Worm (Caenorhabditis elegans): ENCODE results near the gene vars-1.
A peak's percentile ranks its signal among the peaks of the same experiment; 100 is the strongest.

The vars-1 gene

DNA sequence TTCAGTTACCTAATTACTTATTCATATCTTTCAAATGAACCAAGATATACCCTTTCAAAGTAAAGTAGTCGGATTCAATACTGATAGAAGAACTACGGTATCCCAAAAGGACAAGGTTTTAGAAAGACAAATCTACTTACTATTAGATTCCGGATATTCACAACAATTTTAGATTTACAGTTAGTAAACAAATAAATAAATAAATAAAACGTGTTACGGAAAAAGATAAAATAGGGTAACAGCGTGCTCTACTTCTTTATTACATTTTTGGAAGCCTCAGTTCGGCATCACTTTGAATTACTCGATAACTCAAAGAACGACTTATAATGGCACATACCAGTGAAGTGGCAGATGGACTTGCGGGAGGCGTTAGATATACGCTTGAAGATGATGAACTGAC is 26.2 kb upstream of the vars-1 start, which contains the start of gene Y97E10AR.8:
TSS of gene Y97E10AR.8 (plus strand) at position 301 of the 400 bp plus-strand sequence.
- TF ChIP-seq nhr-21 (tag; optimal IDR thresholded peaks at IDR 0.05) (no peak), nhr-23 (tag; optimal IDR thresholded peaks at IDR 0.05) (no peak), nhr-237 (tag; optimal IDR thresholded peaks at IDR 0.05) (no peak), blmp-1 (tag; optimal IDR thresholded peaks at IDR 0.05; ENCODE audit: insufficient read depth) (no peak), nhr-10 (tag; optimal IDR thresholded peaks at IDR 0.05) (no peak), ZK546.5 (tag; optimal IDR thresholded peaks at IDR 0.05) (no peak), skn-1 (tag; optimal IDR thresholded peaks at IDR 0.05) (no peak), ztf-4 (tag; optimal IDR thresholded peaks at IDR 0.05) (no peak), nhr-12 (tag; optimal IDR thresholded peaks at IDR 0.05) (no peak), fos-1 (tag; optimal IDR thresholded peaks at IDR 0.05) (no peak), nhr-11 (tag; optimal IDR thresholded peaks at IDR 0.05) (no peak)

DNA sequence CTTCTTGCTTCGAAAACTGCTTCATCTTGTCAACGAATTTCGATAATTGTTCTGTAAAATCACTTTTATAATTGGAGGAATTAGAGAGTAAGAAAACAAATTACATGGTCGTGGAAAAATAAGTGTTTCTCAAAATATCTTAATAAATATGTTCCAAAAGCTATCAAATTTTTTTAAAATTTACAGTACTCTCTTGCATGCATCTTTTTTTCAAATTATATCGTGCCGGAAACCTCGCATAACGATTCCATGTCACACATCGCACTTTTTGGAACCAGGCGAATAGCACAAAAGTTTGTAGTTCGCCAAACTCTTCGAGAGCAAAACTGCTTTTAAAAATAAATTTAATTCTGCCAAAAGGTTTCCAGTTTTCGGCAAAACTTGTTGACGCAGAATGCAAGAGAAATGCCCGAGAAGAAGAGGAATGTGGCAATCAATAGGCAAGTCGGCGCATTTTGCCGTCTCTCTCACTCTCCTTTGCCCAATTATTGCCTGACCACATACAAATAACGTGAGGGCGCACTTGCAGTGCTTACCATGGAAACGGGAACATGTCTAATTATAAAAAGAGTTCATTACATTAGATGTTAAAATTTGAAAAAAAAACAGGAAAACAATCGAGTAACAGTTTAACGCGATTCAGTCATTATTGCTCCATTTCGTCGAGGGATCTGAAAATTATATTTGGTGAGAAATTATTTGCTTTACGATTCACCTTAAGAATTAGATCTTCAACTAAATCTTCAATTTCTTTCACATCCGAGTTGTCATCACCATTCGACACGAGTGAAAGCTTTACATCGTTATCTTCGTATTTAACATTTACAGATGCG is 23.5 kb upstream of the vars-1 start, which contains the start of gene Y97E10AR.3:
TSS of gene Y97E10AR.3 (minus strand) at position 51 of the 833 bp plus-strand sequence.
- TF ChIP-seq lin-39 (tag; optimal IDR thresholded peaks at IDR 0.05), result no peak
- TF ChIP-seq dmd-4 (tag; optimal IDR thresholded peaks at IDR 0.05), result no peak
- peak; percentile 53 for TF ChIP-seq C34F6.9 (tag; optimal IDR thresholded peaks at IDR 0.05)

DNA sequence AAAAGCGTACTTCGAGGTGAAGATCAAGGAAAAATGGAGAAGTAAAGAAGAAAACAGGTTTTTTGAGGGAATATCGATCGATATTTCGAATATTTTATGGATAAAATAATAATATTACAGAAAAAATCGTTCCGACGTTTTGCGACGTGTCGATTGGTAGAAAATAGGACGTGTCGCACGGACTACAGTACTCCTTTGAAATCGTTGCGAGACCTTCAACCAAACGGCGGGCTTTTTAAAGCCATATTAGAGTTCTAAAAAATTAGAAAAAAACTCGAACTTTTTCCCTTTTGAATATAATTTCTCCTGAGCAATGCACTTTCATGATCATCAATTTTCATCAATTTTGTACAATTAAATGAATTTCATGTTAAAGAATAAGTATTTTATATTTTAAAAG is 21.1 kb upstream of the vars-1 start, which contains the start of gene Y97E10AR.4:
TSS of gene Y97E10AR.4 (minus strand) at position 131 of the 400 bp plus-strand sequence.
- no peak for TF ChIP-seq ceh-16 (tag; optimal IDR thresholded peaks at IDR 0.05)

ce11 chrV:8010846-8011245 is 20.4 kb upstream of the vars-1 start, which contains the start of gene lmtr-2:
lmtr-2 (minus strand) TSS chrV:8011106.
- TF ChIP-seq nhr-11 (tag; optimal IDR thresholded peaks at IDR 0.05), result no peak
- TF ChIP-seq lsy-2 (tag; optimal IDR thresholded peaks at IDR 0.05), result no peak
- no peak for TF ChIP-seq blmp-1 (tag; optimal IDR thresholded peaks at IDR 0.05; ENCODE audit: insufficient read depth)
- TF ChIP-seq F13H6.1 (tag; optimal IDR thresholded peaks at IDR 0.05), result no peak
- no peak for TF ChIP-seq mdl-1 (tag; optimal IDR thresholded peaks at IDR 0.05)
- no peak for TF ChIP-seq nhr-77 (tag; optimal IDR thresholded peaks at IDR 0.05)
- no peak for TF ChIP-seq ztf-4 (tag; optimal IDR thresholded peaks at IDR 0.05)
- TF ChIP-seq mab-5 (tag; optimal IDR thresholded peaks at IDR 0.05), result no peak
- no peak for TF ChIP-seq R02D3.7 (tag; optimal IDR thresholded peaks at IDR 0.05)
- no peak for TF ChIP-seq mbf-1 (tag; optimal IDR thresholded peaks at IDR 0.05)
- TF ChIP-seq lin-39 (tag; optimal IDR thresholded peaks at IDR 0.05), result no peak
- TF ChIP-seq Y55F3AM.14 (GFP tag; optimal IDR thresholded peaks at IDR 0.05), result no peak
- no peak for TF ChIP-seq nhr-12 (tag; optimal IDR thresholded peaks at IDR 0.05)
- no peak for TF ChIP-seq nhr-6 (tag; optimal IDR thresholded peaks at IDR 0.05)
- TF ChIP-seq zag-1 (tag; optimal IDR thresholded peaks at IDR 0.05), result no peak

DNA sequence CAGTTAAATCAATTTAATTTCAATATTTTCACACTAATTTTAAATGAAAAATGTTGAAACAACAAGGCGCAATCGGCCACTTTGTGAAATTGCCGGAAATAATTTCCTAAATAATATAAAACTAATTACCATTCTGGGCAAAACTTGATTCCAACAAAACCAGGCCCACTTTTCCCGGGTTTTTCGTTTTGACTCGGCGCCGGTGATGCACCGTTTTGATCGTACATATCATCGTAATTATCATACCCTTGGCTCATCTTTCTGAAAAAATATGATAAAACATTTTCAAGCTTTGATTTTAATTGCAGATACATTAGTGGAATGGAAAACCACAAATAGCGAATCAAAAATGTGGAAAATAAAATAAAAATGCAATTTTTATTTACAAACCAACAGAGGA is 19.2 kb upstream of the vars-1 start, which contains the start of gene rpb-9:
TSS of gene rpb-9 (minus strand) at position 314 of the 400 bp plus-strand sequence.
- TF ChIP-seq mbf-1 (tag; optimal IDR thresholded peaks at IDR 0.05), result no peak
- TF ChIP-seq lin-13 (GFP tag; optimal IDR thresholded peaks at IDR 0.05), result no peak
- no peak for TF ChIP-seq ama-1 (optimal IDR thresholded peaks at IDR 0.05)
- no peak for TF ChIP-seq nhr-237 (tag; optimal IDR thresholded peaks at IDR 0.05)

DNA sequence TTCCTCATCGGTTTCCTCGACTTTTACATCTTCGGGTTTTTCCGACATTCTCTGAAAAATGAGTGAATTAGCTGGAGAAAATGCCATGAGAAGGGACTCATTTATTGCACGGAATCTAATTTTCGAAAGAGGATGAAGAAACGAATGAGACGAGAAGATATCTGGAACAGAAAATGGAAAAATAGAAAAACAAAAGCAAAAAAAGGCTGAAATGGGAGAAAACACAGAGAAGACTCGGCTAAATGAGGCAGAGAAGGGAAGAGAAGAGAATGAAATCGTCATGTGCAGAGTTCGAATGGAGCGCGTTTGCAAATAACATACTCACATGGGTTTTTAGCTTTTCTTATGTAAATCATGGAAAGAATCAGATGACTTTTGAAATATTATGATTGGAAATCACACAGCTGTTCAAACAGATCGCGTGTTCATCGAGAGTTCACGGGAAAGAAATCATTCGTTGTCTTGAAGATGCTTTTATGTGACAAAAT is 17.3 kb upstream of the vars-1 start, which contains the start of gene Y97E10AR.6:
TSS of gene Y97E10AR.6 (minus strand) at position 51 of the 488 bp plus-strand sequence.
- TF ChIP-seq crh-2 (tag; optimal IDR thresholded peaks at IDR 0.05), result no peak
- peak; percentile 78 for TF ChIP-seq C34F6.9 (tag; optimal IDR thresholded peaks at IDR 0.05)
- TF ChIP-seq ceh-16 (tag; optimal IDR thresholded peaks at IDR 0.05), result no peak
- TF ChIP-seq nhr-10 (tag; optimal IDR thresholded peaks at IDR 0.05), result no peak
- TF ChIP-seq lin-11 (tag; optimal IDR thresholded peaks at IDR 0.05), result no peak
- no peak for TF ChIP-seq nhr-77 (tag; optimal IDR thresholded peaks at IDR 0.05)
- no peak for TF ChIP-seq mdl-1 (tag; optimal IDR thresholded peaks at IDR 0.05)
- no peak for TF ChIP-seq lin-39 (tag; optimal IDR thresholded peaks at IDR 0.05)
- TF ChIP-seq ZK546.5 (tag; optimal IDR thresholded peaks at IDR 0.05), result no peak
- TF ChIP-seq zag-1 (tag; optimal IDR thresholded peaks at IDR 0.05), result no peak
- no peak for TF ChIP-seq nhr-23 (tag; optimal IDR thresholded peaks at IDR 0.05)
- no peak for TF ChIP-seq snpc-4 (tag; optimal IDR thresholded peaks at IDR 0.05)
- TF ChIP-seq nhr-129 (tag; optimal IDR thresholded peaks at IDR 0.05), result peak; percentile 74
- TF ChIP-seq lsy-2 (tag; optimal IDR thresholded peaks at IDR 0.05), result peak in 1 of 2 experiments; percentile 44
- no peak for TF ChIP-seq nhr-21 (tag; optimal IDR thresholded peaks at IDR 0.05)
- TF ChIP-seq mab-5 (tag; optimal IDR thresholded peaks at IDR 0.05), result no peak
- TF ChIP-seq unc-55 (GFP tag; optimal IDR thresholded peaks at IDR 0.05), result peak; percentile 70
- TF ChIP-seq ztf-4 (tag; optimal IDR thresholded peaks at IDR 0.05), result no peak
- TF ChIP-seq nhr-12 (tag; optimal IDR thresholded peaks at IDR 0.05), result no peak
- no peak for TF ChIP-seq lin-13 (GFP tag; optimal IDR thresholded peaks at IDR 0.05)
- no peak for TF ChIP-seq nhr-237 (tag; optimal IDR thresholded peaks at IDR 0.05)
- peak; percentile 19 for TF ChIP-seq fos-1 (tag; optimal IDR thresholded peaks at IDR 0.05)
- no peak for TF ChIP-seq skn-1 (tag; optimal IDR thresholded peaks at IDR 0.05)
- TF ChIP-seq sma-3 (GFP tag; optimal IDR thresholded peaks at IDR 0.05), result no peak

Measured in whole organism, L2 larva.